Fruit fly (Drosophila melanogaster) whole organism, larva: ENCODE data around the gene CG32032.

Source experiments
- noc ChIP-seq: fragments of 200-800 bp; sonication (Bioruptor generic); optimal IDR thresholded peaks from 3 replicates; lab custom pipeline; 2019; ENCODE audit warnings: missing biosample characterization, mild to moderate bottlenecking, missing genetic modification characterization, moderate library complexity

The CG32032 gene

dm6 chr3L:9139553-9139952 lies 46.7 kb downstream of the CG32032 start:
- no peak for TF ChIP-seq noc (tag; lab: Kevin White, UChicago)

dm6 chr3L:9141998-9142397 lies 49.1 kb downstream of the CG32032 start:
- TF ChIP-seq noc (tag; lab: Kevin White, UChicago), result no peak
